Fruit fly (Drosophila melanogaster): ENCODE measurements around the gene CG6012.
A peak's percentile ranks its signal among the peaks of the same experiment; 100 is the strongest.

Gene CG6012

dm6 chr2L:16882871-16883849, 21.9 kb upstream of the CG6012 start:
- TF ChIP-seq ss (GFP tag; optimal IDR thresholded peaks at IDR 0.05) = peak in 1 of 2 experiments; percentile 66
- TF ChIP-seq CG10631 (GFP tag; optimal IDR thresholded peaks at IDR 0.05) = no peak
- no peak for TF ChIP-seq CG10669 (GFP tag; optimal IDR thresholded peaks at IDR 0.05)
- TF ChIP-seq Eip78C (GFP tag) = peak; percentile 37
- peak; percentile 28 for TF ChIP-seq dsx (GFP tag; optimal IDR thresholded peaks at IDR 0.05; ENCODE audit: poor library complexity, severe bottlenecking)
- no peak for TF ChIP-seq Sox15 (GFP tag; optimal IDR thresholded peaks at IDR 0.05)
- peak; percentile 17 for TF ChIP-seq svp (GFP tag)
- no peak for TF ChIP-seq Blimp-1 (GFP tag; optimal IDR thresholded peaks at IDR 0.05)
- peak; percentile 54 for TF ChIP-seq fkh (GFP tag; optimal IDR thresholded peaks at IDR 0.05)
- no peak for TF ChIP-seq Ets96B (tag; optimal IDR thresholded peaks at IDR 0.05)
- peak; percentile 25 for TF ChIP-seq Lpt (GFP tag; optimal IDR thresholded peaks at IDR 0.05)
- 0 out of 3 replicates have a peak, but pooled peaks have one; percentile 7 for TF ChIP-seq CG6163 (GFP tag; IDR thresholded peaks at IDR 0.05)
- TF ChIP-seq Ets21C (GFP tag; optimal IDR thresholded peaks at IDR 0.05) = no peak

DNA sequence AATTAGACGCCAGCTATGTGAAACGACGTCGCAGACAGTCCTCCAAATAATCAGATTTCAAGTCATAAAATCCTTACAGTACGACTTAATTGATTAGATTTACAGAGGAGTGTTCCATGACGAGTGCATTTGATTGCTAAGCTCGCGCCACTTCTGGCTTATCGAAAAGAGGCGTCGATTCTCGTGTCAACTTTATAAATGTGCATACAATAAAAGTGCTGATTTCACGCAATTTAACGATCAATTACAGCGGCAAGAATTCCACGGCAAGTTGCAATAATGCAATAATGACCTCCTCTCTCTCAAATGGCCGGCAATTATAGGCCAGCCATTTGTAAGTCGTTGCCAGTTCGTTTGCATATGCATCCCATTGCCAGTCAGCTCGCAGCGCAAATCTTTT, 21.1 kb upstream of the CG6012 start:
- TF ChIP-seq fd85E (GFP tag; optimal IDR thresholded peaks at IDR 0.05) (no peak), svp (GFP tag) (peak; percentile 63)

- TF ChIP-seq net (GFP tag; optimal IDR thresholded peaks at IDR 0.05) (peak; percentile 33), Smox (GFP tag; optimal IDR thresholded peaks at IDR 0.05) (no peak), ss (GFP tag; optimal IDR thresholded peaks at IDR 0.05) (peak in 1 of 2 experiments; percentile 22), dsx (GFP tag; optimal IDR thresholded peaks at IDR 0.05; ENCODE audit: poor library complexity, severe bottlenecking) (peak; percentile 18), Eip75B (GFP tag; optimal IDR thresholded peaks at IDR 0.05) (no peak), fd85E (GFP tag; optimal IDR thresholded peaks at IDR 0.05) (no peak), lz (GFP tag; optimal IDR thresholded peaks at IDR 0.05) (peak; percentile 16), CG11762 (GFP tag; optimal IDR thresholded peaks at IDR 0.05; ENCODE audit: insufficient read depth) (no peak), CG31627 (GFP tag; optimal IDR thresholded peaks at IDR 0.05) (no peak), CG3032 (tag; optimal IDR thresholded peaks at IDR 0.05) (no peak), Sox15 (GFP tag; optimal IDR thresholded peaks at IDR 0.05) (no peak), Sox14 (GFP tag; optimal IDR thresholded peaks at IDR 0.05) (no peak), dac (GFP tag; optimal IDR thresholded peaks at IDR 0.05) (no peak), Hr38 (GFP tag; optimal IDR thresholded peaks at IDR 0.05) (no peak), CG34406 (GFP tag; optimal IDR thresholded peaks at IDR 0.05) (no peak), CG8319 (GFP tag; optimal IDR thresholded peaks at IDR 0.05) (no peak), topi (GFP tag; optimal IDR thresholded peaks at IDR 0.05) (no peak), achi (GFP tag; optimal IDR thresholded peaks at IDR 0.05) (no peak), CG32006 (GFP tag; optimal IDR thresholded peaks at IDR 0.05) (no peak), Met (GFP tag; optimal IDR thresholded peaks at IDR 0.05) (no peak), esn (GFP tag; optimal IDR thresholded peaks at IDR 0.05) (peak; percentile 29), CG6808 (GFP tag; optimal IDR thresholded peaks at IDR 0.05) (no peak), spab (GFP tag; optimal IDR thresholded peaks at IDR 0.05) (no peak), Eip93F (GFP tag; optimal IDR thresholded peaks at IDR 0.05) (no peak), Ets21C (GFP tag; optimal IDR thresholded peaks at IDR 0.05) (no peak), Lpt (GFP tag; optimal IDR thresholded peaks at IDR 0.05) (peak; percentile 11), pdm3 (GFP tag; optimal IDR thresholded peaks at IDR 0.05) (no peak), Gug (GFP tag; IDR thresholded peaks at IDR 0.05) (no peak), fkh (GFP tag; optimal IDR thresholded peaks at IDR 0.05) (no peak), Blimp-1 (GFP tag; optimal IDR thresholded peaks at IDR 0.05) (no peak), salr (GFP tag; optimal IDR thresholded peaks at IDR 0.05) (no peak), CG10669 (GFP tag; optimal IDR thresholded peaks at IDR 0.05) (no peak), Hr4 (GFP tag; optimal IDR thresholded peaks at IDR 0.05) (no peak), CG6163 (GFP tag; IDR thresholded peaks at IDR 0.05) (peak; percentile 59), CG11902 (GFP tag; optimal IDR thresholded peaks at IDR 0.05) (no peak), CG6854 (GFP tag; optimal IDR thresholded peaks at IDR 0.05) (peak; percentile 63), fd59A (GFP tag; optimal IDR thresholded peaks at IDR 0.05) (no peak), CG7368 (GFP tag; optimal IDR thresholded peaks at IDR 0.05) (no peak), CG11294 (GFP tag; IDR thresholded peaks at IDR 0.05) (no peak), CG16779 (tag; optimal IDR thresholded peaks at IDR 0.05) (no peak)
Measured at dm6 chr2L:16880930-16881329, 19.6 kb upstream of the CG6012 start.
